Worm (Caenorhabditis elegans) whole organism, young adult: ENCODE measurements around the gene srsx-40.

ENCODE experiments used
- F22D6.2 ChIP-seq: sonication (generic microtip); optimal IDR thresholded peaks from 2 replicates; lab custom pipeline; 2016; ENCODE audit warnings: mild to moderate bottlenecking, missing genetic modification characterization, missing compliant biosample characterization
- ama-1 ChIP-seq, 3 experiments: fragments of 150-350 bp in 1 of 3; sonication (generic microtip) in 2 of 3; optimal IDR thresholded peaks; 2 replicates each; lab custom pipeline; 2014 to 2018; ENCODE audit warnings: missing biosample characterization in 2 of 3, missing genetic modification characterization in 2 of 3, missing genetic modification reagents in 2 of 3
- let-526 ChIP-seq: fragments of 200-800 bp; sonication (Bioruptor generic); IDR thresholded peaks from 2 replicates; pipeline ENCODE4 v1.3.6; 2022; ENCODE audit warnings: missing genetic modification reagents, missing genetic modification characterization, missing compliant biosample characterization
- somi-1 ChIP-seq: fragments of 200-800 bp; sonication (Bioruptor generic); optimal IDR thresholded peaks from 2 replicates; lab custom pipeline; 2018; ENCODE audit warnings: mild to moderate bottlenecking, missing genetic modification characterization, missing compliant biosample characterization
- sptf-2 ChIP-seq: fragments of 200-800 bp; sonication (Bioruptor generic); optimal IDR thresholded peaks from 2 replicates; lab custom pipeline; 2018; ENCODE audit warnings: mild to moderate bottlenecking, missing genetic modification characterization, missing compliant biosample characterization
- tbp1 ChIP-seq: fragments of 200-800 bp; sonication (Bioruptor generic); optimal IDR thresholded peaks from 2 replicates; lab custom pipeline; 2018; ENCODE audit warnings: mild to moderate bottlenecking, missing genetic modification characterization, missing compliant biosample characterization

- TF ChIP-seq sptf-2 (GFP tag; lab: Kevin White, UChicago) (no peak), ama-1 (optimal IDR thresholded peaks at IDR 0.05; lab: Kevin White, UChicago) (no peak), ama-1 (GFP tag; optimal IDR thresholded peaks at IDR 0.05; lab: Kevin White, UChicago) (no peak), F22D6.2 (tag; lab: Kevin White, UChicago) (no peak), let-526 (GFP tag; lab: Robert Waterston, UW) (no peak), somi-1 (no peak), tbp1 (GFP tag; lab: Kevin White, UChicago) (no peak)
These were observed 12.6 kb upstream of the srsx-40 start, which contains the start of gene ZK105.12 for ce11 chrV:7716034-7716433.
